Fruit fly (Drosophila melanogaster): ENCODE results near the gene CG3164.

CG3164 gene

DNA sequence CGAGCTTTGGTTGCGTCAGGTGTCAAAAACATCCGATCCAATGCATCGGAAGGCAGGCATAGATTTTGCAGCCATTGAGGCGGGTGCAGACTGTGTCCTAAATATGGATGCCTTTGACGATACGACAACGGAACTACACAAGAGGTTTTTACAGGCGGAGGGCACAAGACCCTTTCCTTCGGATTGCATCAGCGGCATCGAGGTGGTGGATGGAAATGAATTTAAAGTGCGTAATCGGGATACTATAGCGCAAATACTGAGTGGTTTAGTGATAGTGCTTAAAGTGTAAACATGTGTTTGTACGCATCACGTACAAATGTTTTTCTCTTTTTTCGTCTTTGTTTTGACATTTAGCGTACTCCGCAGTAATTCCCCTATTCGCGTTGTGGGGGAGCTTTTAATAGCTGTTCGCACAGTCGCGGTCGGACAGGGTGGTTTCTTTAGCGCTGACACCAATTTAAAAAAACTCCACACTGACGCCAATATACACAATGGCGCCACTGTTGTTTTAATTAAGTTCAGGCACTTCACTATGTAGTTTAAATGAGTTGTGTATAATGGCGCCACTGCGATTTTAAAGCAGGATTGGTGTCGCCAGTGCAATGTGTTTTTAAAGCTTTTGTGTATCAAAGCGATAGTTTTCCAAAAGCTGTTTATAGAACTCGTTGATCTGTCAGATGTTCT lies 57.7 kb downstream of the CG3164 start (continued):
- TF ChIP-seq row (GFP tag; IDR thresholded peaks at IDR 0.05) (no peak; the same call in 2 of the 3 replicates), oc (tag; optimal IDR thresholded peaks at IDR 0.05) (no peak), YL-1 (GFP tag; optimal IDR thresholded peaks at IDR 0.05) (no peak), CG8765 (GFP tag; IDR thresholded peaks at IDR 0.05) (no peak), pfk (GFP tag; optimal IDR thresholded peaks at IDR 0.05) (no peak), Mrtf (GFP tag; IDR thresholded peaks at IDR 0.05) (peak; percentile 64; the same call in 2 of the 3 replicates), CG8089 (GFP tag; optimal IDR thresholded peaks at IDR 0.05) (peak; percentile 33), seq (GFP tag; IDR thresholded peaks at IDR 0.05) (0 out of 2 replicates have a peak, but pooled peaks have one; percentile 56), tap (tag; optimal IDR thresholded peaks at IDR 0.05) (no peak), trem (tag; optimal IDR thresholded peaks at IDR 0.05) (no peak), CG6689 (GFP tag; IDR thresholded peaks at IDR 0.05) (no peak), Max (GFP tag; optimal IDR thresholded peaks at IDR 0.05) (no peak), CG16779 (GFP tag; IDR thresholded peaks at IDR 0.05) (no peak), CG12219 (GFP tag; optimal IDR thresholded peaks at IDR 0.05) (no peak), CG7786 (GFP tag; optimal IDR thresholded peaks at IDR 0.05) (no peak), CG10267 (tag; optimal IDR thresholded peaks at IDR 0.05) (no peak), ro (GFP tag; IDR thresholded peaks at IDR 0.05) (no peak), Hr51 (GFP tag; optimal IDR thresholded peaks at IDR 0.05) (peak in 1 of 2 experiments; percentile 6), CG8359 (GFP tag; optimal IDR thresholded peaks at IDR 0.05; ENCODE audit: borderline replicate concordance) (no peak), CG9437 (GFP tag; optimal IDR thresholded peaks at IDR 0.05) (no peak), CG10321 (GFP tag; IDR thresholded peaks at IDR 0.05) (0 out of 2 replicates have a peak, but pooled peaks have one; percentile 31), Ets65A (GFP tag) (no peak), CG30403 (GFP tag; optimal IDR thresholded peaks at IDR 0.05) (peak; percentile 65), CG18476 (GFP tag; optimal IDR thresholded peaks at IDR 0.05) (no peak), ci (GFP tag; IDR thresholded peaks at IDR 0.05) (peak; percentile 73; the same call in 2 of the 3 replicates), cad (GFP tag; optimal IDR thresholded peaks at IDR 0.05) (no peak), CG8281 (tag; optimal IDR thresholded peaks at IDR 0.05) (no peak), Ptx1 (GFP tag; IDR thresholded peaks at IDR 0.05) (peak; percentile 59), CG12299 (tag; optimal IDR thresholded peaks at IDR 0.05) (no peak), CG10959 (GFP tag; IDR thresholded peaks at IDR 0.05) (no peak), ftz-f1 (GFP tag; optimal IDR thresholded peaks at IDR 0.05) (no peak), CG17802 (tag; optimal IDR thresholded peaks at IDR 0.05) (no peak), Fer2 (tag; optimal IDR thresholded peaks at IDR 0.05) (no peak), CG30431 (GFP tag; optimal IDR thresholded peaks at IDR 0.05) (no peak), CG34422 (GFP tag; IDR thresholded peaks at IDR 0.05) (no peak), CG12659 (GFP tag; optimal IDR thresholded peaks at IDR 0.05) (peak; percentile 30), tll (GFP tag; optimal IDR thresholded peaks at IDR 0.05) (no peak), btn (GFP tag; optimal IDR thresholded peaks at IDR 0.05) (no peak), lov (optimal IDR thresholded peaks at IDR 0.05) (no peak), lov (GFP tag; IDR thresholded peaks at IDR 0.05) (peak; percentile 63; the same call in 1 of the 3 replicates), B-H2 (GFP tag; optimal IDR thresholded peaks at IDR 0.05) (peak; percentile 83), crol (GFP tag; IDR thresholded peaks at IDR 0.05) (no peak), ERR (GFP tag; optimal IDR thresholded peaks at IDR 0.05) (no peak), CG9215 (GFP tag; IDR thresholded peaks at IDR 0.05) (no peak), lab (GFP tag; optimal IDR thresholded peaks at IDR 0.05) (peak; percentile 66), CG7987 (GFP tag; optimal IDR thresholded peaks at IDR 0.05) (peak; percentile 81), peb (GFP tag; IDR thresholded peaks at IDR 0.05) (0 out of 2 replicates have a peak, but pooled peaks have one; percentile 6), tio (GFP tag; optimal IDR thresholded peaks at IDR 0.05) (no peak), Rx (GFP tag; IDR thresholded peaks at IDR 0.05) (peak; percentile 39; the same call in 1 of the 2 replicates), NK7.1 (GFP tag; optimal IDR thresholded peaks at IDR 0.05) (no peak), Hr39 (optimal IDR thresholded peaks at IDR 0.05) (no peak)

Data from whole organism, embryonic.